Fruit fly (Drosophila melanogaster) whole organism, embryonic: ENCODE data around the gene CG43675.

Experiments used
- Aef1 ChIP-seq: fragments of 200-800 bp; sonication (Bioruptor generic); IDR thresholded peaks from 3 replicates; pipeline ENCODE4 v1.3.6; 2022; ENCODE audit warnings: missing biosample characterization, missing genetic modification characterization
- Awh ChIP-seq: fragments of 200-800 bp; sonication (Bioruptor generic); IDR thresholded peaks from 2 replicates; pipeline ENCODE4, ENCODE4 v1.3.6; 2022; ENCODE audit warnings: missing biosample characterization, missing genetic modification characterization
- BEAF-32 ChIP-seq: fragments of 200-800 bp; sonication (Bioruptor generic); optimal IDR thresholded peaks from 3 replicates; lab custom pipeline; 2017; ENCODE audit warnings: missing biosample characterization, missing genetic modification characterization, mild to moderate bottlenecking, moderate library complexity, missing genetic modification reagents
- Bdp1 ChIP-seq: fragments of 200-800 bp; sonication (Bioruptor generic); optimal IDR thresholded peaks from 3 replicates; lab custom pipeline; 2016; ENCODE audit warnings: missing biosample characterization, missing genetic modification characterization
- CG1024 ChIP-seq: fragments of 200-800 bp; sonication (Bioruptor generic); IDR thresholded peaks from 2 replicates; pipeline ENCODE4 v1.3.6; 2022; ENCODE audit warnings: missing biosample characterization, missing genetic modification characterization
- CG12219 ChIP-seq: fragments of 200-800 bp; sonication (Bioruptor generic); optimal IDR thresholded peaks from 3 replicates; lab custom pipeline; 2018; ENCODE audit warnings: missing biosample characterization, mild to moderate bottlenecking, missing genetic modification characterization
- CG13775 ChIP-seq: fragments of 200-800 bp; sonication (Bioruptor generic); optimal IDR thresholded peaks from 3 replicates; lab custom pipeline; 2017; ENCODE audit warnings: missing biosample characterization, mild to moderate bottlenecking, missing genetic modification characterization
- CG18262 ChIP-seq: fragments of 200-800 bp; optimal IDR thresholded peaks from 3 replicates; lab custom pipeline; 2019; ENCODE audit warnings: missing biosample characterization, mild to moderate bottlenecking, missing genetic modification characterization, moderate library complexity
- CG2202 ChIP-seq: fragments of 200-800 bp; sonication (Bioruptor generic); optimal IDR thresholded peaks from 2 replicates; lab custom pipeline; 2018; ENCODE audit warnings: missing biosample characterization, mild to moderate bottlenecking, missing genetic modification characterization
- CG2678 ChIP-seq: fragments of 200-800 bp; sonication (Bioruptor generic); optimal IDR thresholded peaks from 3 replicates; lab custom pipeline; 2019; ENCODE audit warnings: missing biosample characterization, mild to moderate bottlenecking, missing genetic modification characterization, moderate library complexity
- CG34422 ChIP-seq: fragments of 200-800 bp; sonication (Bioruptor generic); IDR thresholded peaks from 3 replicates; pipeline ENCODE4 v1.3.6; 2022; ENCODE audit warnings: missing biosample characterization, missing genetic modification characterization
- CG4282 ChIP-seq: fragments of 200-800 bp; sonication (Bioruptor generic); optimal IDR thresholded peaks from 2 replicates; lab custom pipeline; 2016; ENCODE audit warnings: missing biosample characterization, missing genetic modification characterization
- CG4854 ChIP-seq: fragments of 200-800 bp; sonication (Bioruptor generic); optimal IDR thresholded peaks from 2 replicates; lab custom pipeline; 2016; ENCODE audit warnings: missing biosample characterization, missing genetic modification characterization, inconsistent platforms
- CG7963 ChIP-seq: fragments of 200-800 bp; sonication (Bioruptor generic); IDR thresholded peaks from 3 replicates; pipeline ENCODE4 v1.3.6; 2022; ENCODE audit warnings: missing biosample characterization, missing genetic modification characterization; ENCODE audit not compliant: partially characterized antibody
- CG8281 ChIP-seq: fragments of 200-800 bp; sonication (Bioruptor generic); optimal IDR thresholded peaks from 2 replicates; lab custom pipeline; 2018; ENCODE audit warnings: missing biosample characterization, mild to moderate bottlenecking, missing genetic modification characterization, moderate library complexity
- Camta ChIP-seq: fragments of 200-800 bp; sonication (Bioruptor generic); optimal IDR thresholded peaks from 2 replicates; lab custom pipeline; 2016; ENCODE audit warnings: missing biosample characterization, missing genetic modification characterization
- Dll ChIP-seq: fragments of 200-800 bp; sonication (Bioruptor generic); IDR thresholded peaks from 4 replicates; pipeline ENCODE4 v1.3.6; 2022; ENCODE audit warnings: missing biosample characterization, missing genetic modification characterization; ENCODE audit not compliant: partially characterized antibody
- Dref ChIP-seq: fragments of 200-800 bp; sonication (Bioruptor generic); IDR thresholded peaks from 2 replicates; pipeline ENCODE4 v1.3.6; 2022; ENCODE audit warnings: missing biosample characterization, missing genetic modification characterization
- E2f2 ChIP-seq: fragments of 200-800 bp; sonication (Bioruptor generic); IDR thresholded peaks from 2 replicates; pipeline ENCODE4 v1.3.6; 2022; ENCODE audit warnings: missing biosample characterization, missing genetic modification characterization
- HLH3B ChIP-seq: fragments of 200-800 bp; sonication (Bioruptor generic); IDR thresholded peaks from 2 replicates; pipeline ENCODE4 v1.3.6; 2022; ENCODE audit warnings: missing biosample characterization, missing genetic modification characterization
- HLHmδ ChIP-seq: fragments of 200-800 bp; sonication (Bioruptor generic); optimal IDR thresholded peaks from 2 replicates; lab custom pipeline; 2018; ENCODE audit warnings: missing biosample characterization, mild to moderate bottlenecking, missing genetic modification characterization, moderate library complexity
- Hand ChIP-seq: fragments of 200-800 bp; sonication (Bioruptor generic); optimal IDR thresholded peaks from 2 replicates; lab custom pipeline; 2017; ENCODE audit warnings: mild to moderate bottlenecking, missing biosample characterization, missing genetic modification reagents, missing genetic modification characterization
- Hr39 ChIP-seq: fragments of >200 bp; optimal IDR thresholded peaks from 2 replicates; lab custom pipeline; 2017
- Lim3 ChIP-seq: fragments of 200-800 bp; sonication (Bioruptor generic); IDR thresholded peaks from 2 replicates; pipeline ENCODE4 v1.3.6; 2022; ENCODE audit warnings: missing biosample characterization, missing genetic modification characterization
- Med ChIP-seq: fragments of 200-800 bp; sonication (Bioruptor generic); peaks from one replicate; lab custom pipeline; 2016; ENCODE audit warnings: missing biosample characterization, missing genetic modification characterization, mild to moderate bottlenecking, inconsistent platforms, moderate library complexity
- Side ChIP-seq: fragments of 200-800 bp; sonication (Bioruptor generic); optimal IDR thresholded peaks from 2 replicates; lab custom pipeline; 2016; ENCODE audit warnings: missing biosample characterization, missing genetic modification characterization
- Sry-δ ChIP-seq: fragments of 200-800 bp; sonication (Bioruptor generic); optimal IDR thresholded peaks from 2 replicates; lab custom pipeline; 2016; ENCODE audit warnings: missing biosample characterization, missing genetic modification characterization
- TFAM ChIP-seq: fragments of 200-800 bp; sonication (Bioruptor generic); optimal IDR thresholded peaks from 2 replicates; lab custom pipeline; 2017; ENCODE audit warnings: missing biosample characterization, missing genetic modification characterization, inconsistent platforms
- Taf1 ChIP-seq: fragments of 200-800 bp; sonication (Bioruptor generic); IDR thresholded peaks from 2 replicates; pipeline ENCODE4 v1.3.6; 2022; ENCODE audit warnings: missing biosample characterization, missing genetic modification characterization
- ase ChIP-seq: fragments of 200-800 bp; sonication (Bioruptor generic); IDR thresholded peaks from 3 replicates; pipeline ENCODE4 v1.3.6; 2022; ENCODE audit warnings: missing biosample characterization, missing genetic modification characterization
- az2 ChIP-seq: fragments of 200-800 bp; sonication (Bioruptor generic); optimal IDR thresholded peaks from 3 replicates; lab custom pipeline; 2016; ENCODE audit warnings: missing biosample characterization, missing genetic modification characterization
- br ChIP-seq: fragments of >200 bp; optimal IDR thresholded peaks from 2 replicates; lab custom pipeline; 2017
- dati ChIP-seq: fragments of 200-800 bp; sonication (Bioruptor generic); IDR thresholded peaks from 2 replicates; pipeline ENCODE4 v1.3.6; 2022; ENCODE audit warnings: missing biosample characterization, missing genetic modification characterization
- emc ChIP-seq: fragments of 200-800 bp; sonication (Bioruptor generic); optimal IDR thresholded peaks from 2 replicates; lab custom pipeline; 2016; ENCODE audit warnings: missing biosample characterization, missing genetic modification characterization
- grn ChIP-seq: fragments of 200-800 bp; sonication (Bioruptor generic); optimal IDR thresholded peaks from 3 replicates; lab custom pipeline; 2017; ENCODE audit warnings: missing biosample characterization, missing genetic modification characterization
- gt ChIP-seq: fragments of 200-800 bp; sonication (Bioruptor generic); IDR thresholded peaks from 2 replicates; pipeline ENCODE4 v1.3.6; 2022; ENCODE audit warnings: missing biosample characterization, missing genetic modification characterization
- mld ChIP-seq: fragments of 200-800 bp; sonication (Bioruptor generic); IDR thresholded peaks from 3 replicates; pipeline ENCODE4 v1.3.6; 2022; ENCODE audit warnings: missing biosample characterization, missing genetic modification characterization; ENCODE audit not compliant: partially characterized antibody
- oc ChIP-seq: fragments of 200-800 bp; sonication (Bioruptor generic); optimal IDR thresholded peaks from 2 replicates; lab custom pipeline; 2018; ENCODE audit warnings: missing biosample characterization, mild to moderate bottlenecking, missing genetic modification characterization, moderate library complexity
- peb ChIP-seq: fragments of 200-800 bp; sonication (Bioruptor generic); IDR thresholded peaks from 2 replicates; pipeline ENCODE4 v1.3.6; 2022; ENCODE audit warnings: missing biosample characterization, missing genetic modification characterization
- prd ChIP-seq, 3 experiments: fragments of >200 bp in 2 of 3; fragments of 200-800 bp in 1 of 3; sonication (Bioruptor generic) in 1 of 3; optimal IDR thresholded peaks in 2 of 3; IDR thresholded peaks in 1 of 3; 2 replicates in 2 of 3; 3 replicates in 1 of 3; pipeline versions ENCODE4 v1.3.6 to Lab custom; 2017 to 2022; ENCODE audit warnings: missing biosample characterization in 1 of 3, missing genetic modification characterization in 1 of 3
- psq ChIP-seq: fragments of 200-800 bp; sonication (Bioruptor generic); optimal IDR thresholded peaks from 2 replicates; lab custom pipeline; 2017; ENCODE audit warnings: missing biosample characterization, missing genetic modification characterization
- ro ChIP-seq: fragments of 200-800 bp; sonication (Bioruptor generic); IDR thresholded peaks from 2 replicates; pipeline ENCODE4 v1.3.6; 2022; ENCODE audit warnings: missing biosample characterization, missing genetic modification characterization
- sens-2 ChIP-seq: fragments of 200-800 bp; sonication (Bioruptor generic); IDR thresholded peaks from 2 replicates; pipeline ENCODE4 v1.3.6; 2022; ENCODE audit warnings: missing biosample characterization, missing genetic modification characterization
- tna ChIP-seq: fragments of 200-800 bp; sonication (Bioruptor generic); IDR thresholded peaks from 2 replicates; pipeline ENCODE4 v1.3.6; 2022; ENCODE audit warnings: missing biosample characterization, missing genetic modification characterization; ENCODE audit not compliant: partially characterized antibody
- toy ChIP-seq: fragments of 200-800 bp; sonication (Bioruptor generic); IDR thresholded peaks from 2 replicates; pipeline ENCODE4 v1.3.6; 2022; ENCODE audit warnings: missing biosample characterization, missing genetic modification characterization
- ttk ChIP-seq: fragments of 200-800 bp; sonication (Bioruptor generic); IDR thresholded peaks from 2 replicates; pipeline ENCODE4 v2.1.2; 2022; ENCODE audit warnings: missing biosample characterization, missing genetic modification characterization
- tup ChIP-seq: fragments of 200-800 bp; sonication (Bioruptor generic); optimal IDR thresholded peaks from 2 replicates; lab custom pipeline; 2016; ENCODE audit warnings: missing biosample characterization, mild to moderate bottlenecking, missing genetic modification characterization, moderate library complexity
- wor ChIP-seq: fragments of 200-800 bp; sonication (Bioruptor generic); IDR thresholded peaks from 2 replicates; pipeline ENCODE4 v1.3.6; 2022; ENCODE audit warnings: missing biosample characterization, missing genetic modification characterization
- zfh1 ChIP-seq: fragments of 200-800 bp; sonication (Bioruptor generic); IDR thresholded peaks from 3 replicates; pipeline ENCODE4 v1.3.6; 2022; ENCODE audit warnings: missing biosample characterization, missing genetic modification characterization

Gene CG43675

dm6 chr3R:9393542-9394025 lies 38.3 kb downstream of the CG43675 start (continued):
- TF ChIP-seq Camta (peak; percentile 36), Taf1 (GFP tag; lab: Robert Waterston, UW) (no peak), tna (no peak), CG18262 (tag; lab: Kevin White, UChicago) (peak; percentile 87), Med (GFP tag; lab: Kevin White, UChicago) (peak; percentile 84), CG2678 (tag; lab: Kevin White, UChicago) (peak; percentile 83), prd (optimal IDR thresholded peaks at IDR 0.05; lab: Kevin White, UChicago) (no peak), prd (GFP tag; IDR thresholded peaks at IDR 0.05; lab: Robert Waterston, UW) (peak; percentile 70; the same call in 2 of the 3 replicates), grn (GFP tag; lab: Kevin White, UChicago) (peak; percentile 48), Awh (GFP tag; lab: Robert Waterston, UW) (peak; percentile 66; the same call in 1 of the 2 replicates), CG2202 (tag; lab: Kevin White, UChicago) (peak; percentile 88)
- TF ChIP-seq, all 482 proteins: peak for 310

dm6 chr3R:9394385-9395042 lies 39.2 kb downstream of the CG43675 start, which contains the start of gene FER:
TSS of gene FER (minus strand) at chr3R:9394546.
- TF ChIP-seq az2 (GFP tag; lab: Kevin White, UChicago) (no peak), emc (GFP tag; lab: Kevin White, UChicago) (no peak), dati (GFP tag; lab: Robert Waterston, UW) (0 out of 2 replicates have a peak, but pooled peaks have one; percentile 12), peb (GFP tag; lab: Robert Waterston, UW) (no peak), CG12219 (GFP tag; lab: Kevin White, UChicago) (peak; percentile 55), CG4854 (GFP tag; lab: Kevin White, UChicago) (peak; percentile 10), Sry-δ (no peak), Hand (GFP tag; lab: Kevin White, UChicago) (no peak), oc (tag; lab: Kevin White, UChicago) (peak; percentile 65), CG34422 (peak; percentile 67; the same call in 1 of the 3 replicates), HLH3B (GFP tag; lab: Robert Waterston, UW) (peak; percentile 45; the same call in 1 of the 2 replicates), toy (GFP tag; lab: Robert Waterston, UW) (no peak), CG8281 (tag; lab: Kevin White, UChicago) (no peak), CG13775 (GFP tag; lab: Kevin White, UChicago) (peak; percentile 5), CG1024 (GFP tag; lab: Robert Waterston, UW) (peak; percentile 2; the same call in 1 of the 2 replicates), CG7963 (GFP tag; lab: Robert Waterston, UW) (0 out of 3 replicates have a peak, but pooled peaks have one; percentile 10), CG4282 (GFP tag; lab: Kevin White, UChicago) (peak; percentile 19), Dll (GFP tag; lab: Robert Waterston, UW) (no peak), Side (GFP tag; lab: Kevin White, UChicago) (peak; percentile 51), Bdp1 (no peak), br (no peak), ro (no peak), HLHmδ (peak; percentile 76), ttk (GFP tag; lab: Robert Waterston, UW) (no peak), Dref (GFP tag; lab: Robert Waterston, UW) (no peak), BEAF-32 (no peak), sens-2 (GFP tag; lab: Robert Waterston, UW) (no peak), E2f2 (no peak; the same call in 1 of the 2 replicates), ase (GFP tag; lab: Robert Waterston, UW) (no peak), Hr39 (lab: Kevin White, UChicago) (no peak), psq (no peak), zfh1 (peak; percentile 59; the same call in 1 of the 3 replicates), wor (GFP tag; lab: Robert Waterston, UW) (no peak), TFAM (no peak), grn (GFP tag; lab: Kevin White, UChicago) (peak; percentile 24), tup (GFP tag; lab: Kevin White, UChicago) (no peak), Lim3 (GFP tag; lab: Robert Waterston, UW) (no peak), mld (GFP tag; lab: Robert Waterston, UW) (0 out of 3 replicates have a peak, but pooled peaks have one; percentile 59), gt (GFP tag; lab: Robert Waterston, UW) (no peak), Aef1 (GFP tag; lab: Robert Waterston, UW) (no peak)
